Worm (Caenorhabditis elegans) whole organism, L3 larva: Measurements from ENCODE around the gene W04E12.9.

Experiments used
- ceh-16 ChIP-seq: sonication (generic microtip); optimal IDR thresholded peaks from 2 replicates; lab custom pipeline; 2017; ENCODE audit warnings: missing biosample characterization, missing genetic modification characterization
- elt-1 ChIP-seq: fragments of 150-350 bp; optimal IDR thresholded peaks from 2 replicates; lab custom pipeline; 2014; ENCODE audit warnings: missing biosample characterization, missing genetic modification characterization
- hmg-11 ChIP-seq: sonication (generic microtip); optimal IDR thresholded peaks from 2 replicates; lab custom pipeline; 2016; ENCODE audit warnings: missing genetic modification characterization, missing compliant biosample characterization
- jun-1 ChIP-seq: fragments of 150-350 bp; optimal IDR thresholded peaks from 2 replicates; lab custom pipeline; 2014; ENCODE audit warnings: missing biosample characterization, missing genetic modification reagents, missing genetic modification characterization
- nhr-77 ChIP-seq: fragments of 150-350 bp; optimal IDR thresholded peaks from 2 replicates; lab custom pipeline; 2014; ENCODE audit warnings: missing biosample characterization, missing genetic modification characterization
- unc-39 ChIP-seq: sonication (generic microtip); optimal IDR thresholded peaks from 4 replicates; lab custom pipeline; 2017; ENCODE audit warnings: missing biosample characterization, missing genetic modification characterization

DNA sequence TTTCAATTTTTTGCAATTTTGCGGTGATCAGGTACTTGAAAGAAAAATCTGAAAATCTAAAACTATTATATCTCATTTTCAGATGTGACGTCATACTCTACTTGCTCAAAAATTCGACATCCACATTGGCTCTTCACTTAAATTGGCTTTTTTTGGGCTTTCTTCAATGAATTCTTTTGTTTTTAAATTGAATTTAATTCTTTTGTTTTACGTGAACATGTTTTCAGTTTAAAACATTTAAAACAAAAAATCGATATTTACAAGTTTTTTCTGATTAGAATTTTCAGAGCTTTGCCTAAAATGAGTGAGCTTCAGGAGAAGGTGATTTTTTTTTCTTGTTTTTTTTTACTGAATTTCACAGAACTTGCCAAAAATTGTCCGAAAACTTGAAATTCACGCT is 14.7 kb upstream of the W04E12.9 start, which contains the start of gene W04E12.3:
- TF ChIP-seq nhr-77 (tag; lab: Kevin White, UChicago) (no peak), unc-39 (tag; lab: Kevin White, UChicago) (no peak), elt-1 (tag; lab: Kevin White, UChicago) (no peak), hmg-11 (no peak), ceh-16 (no peak), jun-1 (tag; lab: Kevin White, UChicago) (no peak)
